Worm (Caenorhabditis elegans): Measurements from ENCODE around the gene C08B6.5.

Gene C08B6.5

DNA sequence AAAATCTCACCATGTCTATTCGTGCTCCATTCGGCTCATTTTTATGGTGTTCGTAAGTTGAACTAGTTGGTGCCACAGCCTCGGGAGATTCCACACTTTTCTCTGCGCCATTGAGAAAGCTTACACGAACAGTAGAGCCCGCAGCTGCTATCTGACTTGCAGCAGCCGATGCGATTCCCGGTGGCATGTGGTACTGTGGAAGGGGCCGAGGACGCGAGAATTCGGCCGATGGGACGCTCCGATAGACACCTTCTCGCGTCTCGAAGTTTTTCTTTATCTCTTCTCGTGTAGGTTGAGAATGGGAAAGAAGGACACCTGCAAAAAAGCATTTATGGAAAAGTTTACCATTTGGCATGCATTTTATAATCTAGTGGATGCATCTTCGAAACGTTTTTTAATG is 15.7 kb downstream of the C08B6.5 start:
- no peak for TF ChIP-seq ces-1 (GFP tag; optimal IDR thresholded peaks at IDR 0.05)
- no peak for TF ChIP-seq dpl-1 (GFP tag; optimal IDR thresholded peaks at IDR 0.05)
- TF ChIP-seq ceh-82 (tag; optimal IDR thresholded peaks at IDR 0.05) = no peak
- no peak for TF ChIP-seq sptf-1 (tag; optimal IDR thresholded peaks at IDR 0.05)
- no peak for TF ChIP-seq ztf-4 (tag; optimal IDR thresholded peaks at IDR 0.05)
- TF ChIP-seq unc-86 (tag; optimal IDR thresholded peaks at IDR 0.05) = no peak
- no peak for TF ChIP-seq swsn-7 (tag; optimal IDR thresholded peaks at IDR 0.05)
- no peak for TF ChIP-seq hpl-2 (GFP tag; optimal IDR thresholded peaks at IDR 0.05)
- no peak for TF ChIP-seq zip-4 (GFP tag; optimal IDR thresholded peaks at IDR 0.05)
- no peak for TF ChIP-seq nhr-85 (tag)
- TF ChIP-seq rnt-1 (tag; optimal IDR thresholded peaks at IDR 0.05) = no peak
- no peak for TF ChIP-seq nhr-11 (tag; optimal IDR thresholded peaks at IDR 0.05)
- no peak for TF ChIP-seq snpc-4 (tag; optimal IDR thresholded peaks at IDR 0.05)
- no peak for TF ChIP-seq nhr-76 (tag; optimal IDR thresholded peaks at IDR 0.05)

- TF ChIP-seq snu-23 (GFP tag; optimal IDR thresholded peaks at IDR 0.05) (peak; percentile 15), fkh-8 (tag; optimal IDR thresholded peaks at IDR 0.05) (no peak), ceh-63 (GFP tag; optimal IDR thresholded peaks at IDR 0.05) (no peak), lin-35 (GFP tag; optimal IDR thresholded peaks at IDR 0.05) (peak; percentile 46 to 69), nhr-85 (tag) (no peak), lsy-2 (tag; optimal IDR thresholded peaks at IDR 0.05) (peak; percentile 21 to 65), dpl-1 (GFP tag; optimal IDR thresholded peaks at IDR 0.05) (peak in 2 of 3 experiments; percentile 21 to 58), ztf-11 (tag; optimal IDR thresholded peaks at IDR 0.05) (no peak), sptf-1 (tag; optimal IDR thresholded peaks at IDR 0.05) (no peak), pqm-1 (tag; optimal IDR thresholded peaks at IDR 0.05) (no peak), egl-27 (tag; optimal IDR thresholded peaks at IDR 0.05) (no peak), elt-2 (tag; optimal IDR thresholded peaks at IDR 0.05) (no peak), fkh-10 (GFP tag; optimal IDR thresholded peaks at IDR 0.05) (no peak), efl-1 (optimal IDR thresholded peaks at IDR 0.05) (peak; percentile 28 to 30), efl-1 (GFP tag; optimal IDR thresholded peaks at IDR 0.05 in 1 of 2) (peak; percentile 42 to 87), unc-30 (tag; optimal IDR thresholded peaks at IDR 0.05) (no peak), efl-3 (GFP tag; optimal IDR thresholded peaks at IDR 0.05) (no peak), hpl-2 (GFP tag; optimal IDR thresholded peaks at IDR 0.05) (no peak), elt-3 (tag; optimal IDR thresholded peaks at IDR 0.05) (peak in 1 of 6 experiments; percentile 8), nhr-237 (tag; optimal IDR thresholded peaks at IDR 0.05) (no peak), ceh-90 (tag; optimal IDR thresholded peaks at IDR 0.05) (no peak), mdl-1 (tag; optimal IDR thresholded peaks at IDR 0.05) (no peak), blmp-1 (tag; optimal IDR thresholded peaks at IDR 0.05) (peak; percentile 19), nhr-20 (tag; optimal IDR thresholded peaks at IDR 0.05) (peak; percentile 4), mep-1 (tag; optimal IDR thresholded peaks at IDR 0.05) (no peak), tbx-2 (tag; optimal IDR thresholded peaks at IDR 0.05) (no peak), unc-62 (GFP tag; optimal IDR thresholded peaks at IDR 0.05) (no peak), Y116A8C.19 (tag; optimal IDR thresholded peaks at IDR 0.05; ENCODE audit: borderline replicate concordance) (no peak), zip-4 (GFP tag; optimal IDR thresholded peaks at IDR 0.05) (no peak), ceh-82 (tag; optimal IDR thresholded peaks at IDR 0.05) (no peak), nhr-28 (tag; optimal IDR thresholded peaks at IDR 0.05) (no peak), skn-1 (tag; optimal IDR thresholded peaks at IDR 0.05) (peak; percentile 42), nhr-12 (tag; optimal IDR thresholded peaks at IDR 0.05) (no peak), nhr-71 (tag; optimal IDR thresholded peaks at IDR 0.05) (peak; percentile 3), C16A3.4 (tag; optimal IDR thresholded peaks at IDR 0.05) (peak; percentile 47), nhr-19 (GFP tag; conservative IDR thresholded peaks at IDR 0.05) (no peak), snpc-4 (tag; optimal IDR thresholded peaks at IDR 0.05) (peak; percentile 61), mef-2 (tag; optimal IDR thresholded peaks at IDR 0.05) (no peak), lin-13 (GFP tag; optimal IDR thresholded peaks at IDR 0.05) (no peak), tlp-1 (tag; optimal IDR thresholded peaks at IDR 0.05) (no peak), unc-86 (tag; optimal IDR thresholded peaks at IDR 0.05) (no peak), vab-15 (tag; optimal IDR thresholded peaks at IDR 0.05) (no peak), alr-1 (tag; optimal IDR thresholded peaks at IDR 0.05; ENCODE audit: borderline replicate concordance) (no peak), xbp-1 (tag; optimal IDR thresholded peaks at IDR 0.05) (no peak), aha-1 (tag; optimal IDR thresholded peaks at IDR 0.05) (no peak)
Observed at ce11 chrV:10134077-10134693, 16.6 kb downstream of the C08B6.5 start, which contains the start of the genes C08B6.18, wdr-20 and C08B6.8. C08B6.18 (minus strand) TSS chrV:10134127. wdr-20 (minus strand) TSS chrV:10134158. C08B6.8 (plus strand) TSS chrV:10134643.
